Fruit fly (Drosophila melanogaster): ENCODE data around the gene CG17294.

dm6 chr2L:8417562-8417961 lies 40.7 kb downstream of the CG17294 start:
- TF ChIP-seq CG16863 (GFP tag; optimal IDR thresholded peaks at IDR 0.05) (no peak), abd-A (tag; optimal IDR thresholded peaks at IDR 0.05) (no peak), tap (tag; optimal IDR thresholded peaks at IDR 0.05) (no peak), pnt (GFP tag; optimal IDR thresholded peaks at IDR 0.05) (no peak), trem (tag; optimal IDR thresholded peaks at IDR 0.05) (no peak), gro (GFP tag; optimal IDR thresholded peaks at IDR 0.05) (no peak), Awh (GFP tag; IDR thresholded peaks at IDR 0.05) (no peak), sens (GFP tag) (no peak), tio (GFP tag; optimal IDR thresholded peaks at IDR 0.05) (no peak), ssp (GFP tag; IDR thresholded peaks at IDR 0.05) (no peak), CG9817 (tag; optimal IDR thresholded peaks at IDR 0.05) (no peak)
